Fruit fly (Drosophila melanogaster) whole organism, adult: ENCODE results near the gene colt.

ENCODE experiments used
- CG12768 ChIP-seq: fragments of 200-800 bp; sonication (Bioruptor generic); optimal IDR thresholded peaks from 2 replicates; lab custom pipeline; 2017; ENCODE audit warnings: missing biosample characterization, missing genetic modification characterization, mild to moderate bottlenecking, moderate library complexity, missing genetic modification reagents
- CG1620 ChIP-seq: fragments of 200-800 bp; sonication (Bioruptor generic); optimal IDR thresholded peaks from 2 replicates; lab custom pipeline; 2016; ENCODE audit warnings: missing biosample characterization, missing genetic modification characterization
- CG33017 ChIP-seq: fragments of 200-800 bp; sonication (Bioruptor generic); optimal IDR thresholded peaks from 2 replicates; lab custom pipeline; 2018; ENCODE audit warnings: missing biosample characterization, mild to moderate bottlenecking, missing genetic modification characterization, moderate library complexity
- CG5204 ChIP-seq: fragments of 200-800 bp; sonication (Bioruptor generic); optimal IDR thresholded peaks from 2 replicates; lab custom pipeline; 2016; ENCODE audit warnings: missing biosample characterization, missing genetic modification characterization
- CG7045 ChIP-seq: fragments of 200-800 bp; sonication (Bioruptor generic); optimal IDR thresholded peaks from 2 replicates; lab custom pipeline; 2017; ENCODE audit warnings: missing biosample characterization, mild to moderate bottlenecking, missing genetic modification characterization
- Crg-1 ChIP-seq: fragments of 200-800 bp; sonication (Bioruptor generic); optimal IDR thresholded peaks from 2 replicates; lab custom pipeline; 2016; ENCODE audit warnings: missing biosample characterization, missing genetic modification characterization
- Hr96 ChIP-seq: fragments of 200-800 bp; sonication (Bioruptor generic); optimal IDR thresholded peaks from 2 replicates; lab custom pipeline; 2016; ENCODE audit warnings: missing biosample characterization, missing genetic modification characterization
- Mnt ChIP-seq: fragments of 200-800 bp; sonication (Bioruptor generic); optimal IDR thresholded peaks from 2 replicates; lab custom pipeline; 2016; ENCODE audit warnings: missing biosample characterization, mild to moderate bottlenecking, missing genetic modification characterization
- bab1 ChIP-seq: fragments of 200-800 bp; sonication (Bioruptor generic); optimal IDR thresholded peaks from 3 replicates; lab custom pipeline; 2019; ENCODE audit warnings: missing biosample characterization, mild to moderate bottlenecking, missing genetic modification characterization, moderate library complexity
- toe ChIP-seq: fragments of 200-800 bp; sonication (Bioruptor generic); optimal IDR thresholded peaks from 2 replicates; lab custom pipeline; 2016; ENCODE audit warnings: missing biosample characterization, missing genetic modification characterization

DNA sequence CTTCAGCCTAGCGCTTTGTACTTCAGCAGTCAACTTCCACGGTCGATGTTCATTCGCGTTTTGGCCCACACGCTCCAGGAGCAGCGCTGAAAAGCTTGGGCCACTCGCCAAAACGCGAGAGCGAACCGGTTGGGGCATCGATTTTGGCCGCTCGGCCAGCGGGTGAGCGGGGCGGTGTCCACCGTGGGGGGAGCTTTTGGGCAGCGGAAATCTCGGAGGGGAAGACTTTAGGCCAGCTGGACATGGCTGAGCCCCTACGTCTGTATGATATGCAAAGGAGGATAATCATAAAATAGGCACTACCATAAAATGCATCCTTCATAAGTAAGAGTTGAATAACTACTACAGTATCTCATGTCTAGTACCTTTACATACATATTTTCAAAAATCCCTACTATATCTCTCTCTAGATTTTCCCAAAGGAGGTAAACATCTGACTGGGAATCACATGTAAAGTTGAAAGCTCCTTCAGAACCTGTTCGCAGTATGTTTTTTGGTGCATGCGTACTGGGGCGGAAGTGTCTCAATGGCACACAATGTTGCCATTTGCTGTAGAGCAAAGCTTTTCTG lies 30.1 kb upstream of the colt start, which contains the start of gene Syt1:
- TF ChIP-seq CG1620 (GFP tag; lab: Kevin White, UChicago), result no peak
- no peak for TF ChIP-seq bab1 (GFP tag; lab: Kevin White, UChicago)
- TF ChIP-seq toe, result no peak
- no peak for TF ChIP-seq Hr96 (GFP tag; lab: Kevin White, UChicago)
- TF ChIP-seq CG12768 (GFP tag; lab: Kevin White, UChicago), result no peak
- TF ChIP-seq CG33017, result no peak
- TF ChIP-seq Mnt (GFP tag; lab: Kevin White, UChicago), result no peak
- TF ChIP-seq Crg-1, result no peak
- TF ChIP-seq CG7045 (GFP tag; lab: Kevin White, UChicago), result no peak
- TF ChIP-seq CG5204, result no peak
